Fruit fly (Drosophila melanogaster): Measurements from ENCODE around the gene CG32576.

DNA sequence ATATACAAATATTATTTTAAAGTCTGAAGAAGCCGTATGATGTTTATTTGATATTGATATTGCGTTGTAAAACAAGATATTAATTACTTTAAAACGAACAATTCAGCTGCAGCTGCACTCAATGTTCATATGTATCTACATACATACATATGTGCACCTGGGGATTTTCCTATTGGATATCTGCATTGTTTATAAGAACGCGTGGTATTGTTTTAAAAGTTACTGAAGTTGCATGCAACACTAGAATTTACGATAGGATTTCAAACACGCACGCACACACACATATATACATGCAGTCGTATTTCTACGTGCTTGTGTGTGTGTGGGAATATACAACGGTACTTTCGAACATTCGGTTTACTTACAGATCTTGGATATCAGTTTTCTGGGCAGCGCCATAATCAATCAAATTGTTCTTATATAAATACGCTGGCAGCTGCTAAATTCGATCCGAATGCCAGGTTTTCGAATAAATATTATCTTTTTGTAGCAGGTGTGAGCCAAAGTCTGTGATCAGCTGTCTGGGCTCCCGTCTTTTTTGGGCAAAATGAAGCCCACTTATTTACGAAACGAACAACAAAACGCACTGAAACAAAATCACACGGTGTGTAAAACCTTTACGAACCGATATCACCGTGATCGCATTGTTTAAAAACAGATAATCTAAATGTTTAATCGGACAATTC lies 13.0 kb downstream of the CG32576 start:
- TF ChIP-seq toe (GFP tag; optimal IDR thresholded peaks at IDR 0.05) (no peak), CG7101 (tag; optimal IDR thresholded peaks at IDR 0.05) (no peak), CG11617 (GFP tag; optimal IDR thresholded peaks at IDR 0.05) (no peak), kay (GFP tag; ENCODE audit: borderline replicate concordance) (no peak), tj (GFP tag; optimal IDR thresholded peaks at IDR 0.05) (no peak), CG5204 (GFP tag; optimal IDR thresholded peaks at IDR 0.05) (no peak), CG33017 (tag; optimal IDR thresholded peaks at IDR 0.05) (no peak)
